Worm (Caenorhabditis elegans) whole organism, L2 larva: Measurements from ENCODE around the gene F47G3.4.

Experiments
- R02D3.7 ChIP-seq: fragments of 150-350 bp; optimal IDR thresholded peaks from 2 replicates; lab custom pipeline; 2014; ENCODE audit warnings: missing biosample characterization, missing genetic modification characterization
- ceh-82 ChIP-seq: fragments of 150-350 bp; optimal IDR thresholded peaks from 2 replicates; lab custom pipeline; 2014; ENCODE audit warnings: missing biosample characterization, missing genetic modification characterization
- lsy-2 ChIP-seq, 2 experiments: fragments of 150-350 bp in 1 of 2; sonication (generic microtip) in 1 of 2; optimal IDR thresholded peaks; 2 replicates each; lab custom pipeline; 2014 to 2017; ENCODE audit warnings: missing biosample characterization in 2 of 2, missing genetic modification characterization in 2 of 2
- nhr-11 ChIP-seq: fragments of 150-350 bp; optimal IDR thresholded peaks from 2 replicates; lab custom pipeline; 2014; ENCODE audit warnings: missing biosample characterization, missing genetic modification characterization
- nhr-12 ChIP-seq: fragments of 150-350 bp; optimal IDR thresholded peaks from 2 replicates; lab custom pipeline; 2014; ENCODE audit warnings: missing biosample characterization, missing genetic modification characterization
- nhr-25 ChIP-seq: fragments of 150-350 bp; sonication (generic microtip); optimal IDR thresholded peaks from 3 replicates; lab custom pipeline; 2014; ENCODE audit warnings: missing biosample characterization, missing genetic modification characterization
- sma-3 ChIP-seq: sonication (generic microtip); optimal IDR thresholded peaks from 2 replicates; lab custom pipeline; 2016; ENCODE audit warnings: missing genetic modification reagents, missing genetic modification characterization, missing compliant biosample characterization

DNA sequence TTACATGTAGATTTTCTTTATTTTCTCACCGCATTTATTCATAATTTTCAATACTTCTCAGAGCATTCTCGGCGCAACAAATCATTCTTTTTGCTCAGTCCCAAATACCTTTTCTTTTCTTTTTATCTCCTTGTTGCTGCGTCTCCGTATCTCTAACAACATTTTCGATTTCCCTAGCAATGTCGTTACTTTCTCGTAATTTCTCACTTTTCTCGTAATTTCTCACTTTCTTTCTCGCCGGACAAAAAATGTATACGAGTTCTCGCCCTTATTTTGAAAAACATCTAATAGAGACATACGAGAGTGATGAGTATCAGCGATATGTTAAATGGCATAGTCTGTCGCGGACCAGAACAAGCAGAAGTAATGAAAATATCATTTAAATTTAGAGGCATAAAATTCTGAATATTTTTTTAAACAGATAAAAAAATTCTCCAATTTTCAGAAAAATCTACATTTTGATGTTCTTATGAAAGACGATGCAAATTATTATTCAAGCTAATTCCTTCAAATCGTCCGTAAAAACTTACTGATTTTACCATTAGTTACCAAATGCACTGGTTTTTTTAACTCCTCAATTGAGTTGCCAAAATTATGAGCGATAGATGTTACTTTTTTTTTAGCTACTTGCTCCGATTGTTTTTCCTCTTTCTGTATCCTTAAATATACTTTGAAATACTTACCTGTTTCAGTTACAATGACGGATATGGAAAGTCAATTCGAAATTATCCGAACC lies 5.9 kb upstream of the F47G3.4 start, which contains the start of gene F47G3.3:
- TF ChIP-seq ceh-82 = no peak
- no peak for TF ChIP-seq nhr-25 (tag; lab: Kevin White, UChicago)
- no peak for TF ChIP-seq nhr-12
- no peak for TF ChIP-seq nhr-11 (tag; lab: Kevin White, UChicago)
- no peak for TF ChIP-seq R02D3.7 (tag; lab: Kevin White, UChicago)
- TF ChIP-seq sma-3 (GFP tag; lab: Kevin White, UChicago) = no peak
- no peak for TF ChIP-seq lsy-2 (tag; optimal IDR thresholded peaks at IDR 0.05; lab: Kevin White, UChicago)
